Fruit fly (Drosophila melanogaster) whole organism, embryonic: ENCODE results near the gene CG14720.
A peak's percentile ranks its signal among the peaks of the same experiment; 100 is the strongest.

ENCODE experiments used
- Adf1 ChIP-seq: fragments of 200-800 bp; sonication (Bioruptor generic); IDR thresholded peaks from 2 replicates; pipeline ENCODE4 v1.3.6; 2022; ENCODE audit warnings: missing biosample characterization, missing genetic modification characterization
- CG10274 ChIP-seq: fragments of 200-800 bp; sonication (Bioruptor generic); optimal IDR thresholded peaks from 3 replicates; lab custom pipeline; 2017; ENCODE audit warnings: missing biosample characterization, mild to moderate bottlenecking, missing genetic modification characterization
- CG10654 ChIP-seq: fragments of 200-800 bp; sonication (Bioruptor generic); optimal IDR thresholded peaks from 2 replicates; lab custom pipeline; 2016; ENCODE audit warnings: missing biosample characterization, missing genetic modification characterization
- CG11560 ChIP-seq: fragments of 200-800 bp; sonication (Bioruptor generic); IDR thresholded peaks from 3 replicates; pipeline ENCODE4 v1.3.6; 2022; ENCODE audit warnings: missing biosample characterization, missing genetic modification characterization
- CG11696 ChIP-seq: fragments of 200-800 bp; sonication (Bioruptor generic); IDR thresholded peaks from 2 replicates; pipeline ENCODE4 v1.3.6; 2022; ENCODE audit warnings: missing biosample characterization, missing genetic modification characterization
- CG12391 ChIP-seq: fragments of 200-800 bp; sonication (Bioruptor generic); optimal IDR thresholded peaks from 3 replicates; lab custom pipeline; 2018; ENCODE audit warnings: missing biosample characterization, mild to moderate bottlenecking, missing genetic modification characterization, moderate library complexity
- CG13296 ChIP-seq: fragments of 200-800 bp; sonication (Bioruptor generic); optimal IDR thresholded peaks from 3 replicates; lab custom pipeline; 2018; ENCODE audit warnings: missing biosample characterization, mild to moderate bottlenecking, missing genetic modification characterization
- CG14667 ChIP-seq: fragments of 200-800 bp; sonication (Bioruptor generic); IDR thresholded peaks from 2 replicates; pipeline ENCODE4 v1.3.6; 2022; ENCODE audit warnings: missing biosample characterization, missing genetic modification characterization
- CG14965 ChIP-seq: fragments of 200-800 bp; sonication (Bioruptor generic); optimal IDR thresholded peaks from 2 replicates; lab custom pipeline; 2016; ENCODE audit warnings: missing biosample characterization, missing genetic modification characterization, borderline replicate concordance
- CG1647 ChIP-seq: fragments of 200-800 bp; sonication (Bioruptor generic); optimal IDR thresholded peaks from 3 replicates; lab custom pipeline; 2016; ENCODE audit warnings: missing biosample characterization, missing genetic modification characterization
- CG18764 ChIP-seq: fragments of 200-800 bp; sonication (Bioruptor generic); optimal IDR thresholded peaks from 3 replicates; lab custom pipeline; 2016; ENCODE audit warnings: missing biosample characterization, missing genetic modification characterization
- CG2202 ChIP-seq: fragments of 200-800 bp; sonication (Bioruptor generic); optimal IDR thresholded peaks from 2 replicates; lab custom pipeline; 2018; ENCODE audit warnings: missing biosample characterization, mild to moderate bottlenecking, missing genetic modification characterization
- CG30020 ChIP-seq: fragments of 200-800 bp; optimal IDR thresholded peaks from 2 replicates; lab custom pipeline; 2019; ENCODE audit warnings: missing biosample characterization, mild to moderate bottlenecking, missing genetic modification characterization, moderate library complexity
- CG3065 ChIP-seq: fragments of 200-800 bp; sonication (Bioruptor generic); optimal IDR thresholded peaks from 2 replicates; lab custom pipeline; 2016; ENCODE audit warnings: missing biosample characterization, missing genetic modification characterization
- CG3726 ChIP-seq: fragments of 200-800 bp; sonication (Bioruptor generic); IDR thresholded peaks from 3 replicates; pipeline ENCODE4, ENCODE4 v1.3.6; 2022; ENCODE audit warnings: missing biosample characterization, missing genetic modification characterization
- CG3847 ChIP-seq: fragments of 200-800 bp; sonication (Bioruptor generic); IDR thresholded peaks from 2 replicates; pipeline ENCODE4 v1.3.6; 2022; ENCODE audit warnings: missing biosample characterization, missing genetic modification characterization
- CG6791 ChIP-seq: fragments of 200-800 bp; sonication (Bioruptor generic); IDR thresholded peaks from 3 replicates; pipeline ENCODE4 v1.3.6; 2022; ENCODE audit warnings: missing biosample characterization, missing genetic modification characterization; ENCODE audit not compliant: partially characterized antibody
- CG7556 ChIP-seq: fragments of 200-800 bp; sonication (Bioruptor generic); optimal IDR thresholded peaks from 2 replicates; lab custom pipeline; 2017; ENCODE audit warnings: missing biosample characterization, mild to moderate bottlenecking, missing genetic modification characterization
- CG8359 ChIP-seq: fragments of 200-800 bp; sonication (Bioruptor generic); optimal IDR thresholded peaks from 2 replicates; lab custom pipeline; 2017; ENCODE audit warnings: missing biosample characterization, mild to moderate bottlenecking, missing genetic modification characterization, borderline replicate concordance
- CG8765 ChIP-seq: fragments of 200-800 bp; sonication (Bioruptor generic); IDR thresholded peaks from 2 replicates; pipeline ENCODE4 v1.3.6; 2022; ENCODE audit warnings: missing biosample characterization, missing genetic modification characterization
- Drgx ChIP-seq: fragments of 200-800 bp; sonication (Bioruptor generic); IDR thresholded peaks from 2 replicates; pipeline ENCODE4 v1.3.6; 2022; ENCODE audit warnings: missing biosample characterization, missing genetic modification characterization
- Fer1 ChIP-seq: fragments of 200-800 bp; sonication (Bioruptor generic); optimal IDR thresholded peaks from 2 replicates; lab custom pipeline; 2017; ENCODE audit warnings: missing biosample characterization, mild to moderate bottlenecking, missing genetic modification characterization
- H2.0 ChIP-seq: fragments of 200-800 bp; sonication (Bioruptor generic); IDR thresholded peaks from 2 replicates; pipeline ENCODE4 v1.3.6; 2022; ENCODE audit warnings: missing biosample characterization, missing genetic modification characterization
- HLH54F ChIP-seq: fragments of 200-800 bp; sonication (Bioruptor generic); optimal IDR thresholded peaks from 3 replicates; lab custom pipeline; 2016; ENCODE audit warnings: missing biosample characterization, missing genetic modification characterization
- Hey ChIP-seq: fragments of 200-800 bp; sonication (Bioruptor generic); optimal IDR thresholded peaks from 3 replicates; lab custom pipeline; 2018; ENCODE audit warnings: missing biosample characterization, mild to moderate bottlenecking, missing genetic modification characterization
- Hmr ChIP-seq: fragments of 200-800 bp; sonication (Bioruptor generic); optimal IDR thresholded peaks from 3 replicates; lab custom pipeline; 2017; ENCODE audit warnings: mild to moderate bottlenecking, missing biosample characterization, missing genetic modification reagents, missing genetic modification characterization
- Lhr ChIP-seq: fragments of 200-800 bp; sonication (Bioruptor generic); optimal IDR thresholded peaks from 3 replicates; lab custom pipeline; 2017; ENCODE audit warnings: mild to moderate bottlenecking, missing biosample characterization, missing genetic modification reagents, missing genetic modification characterization
- Nf-YB ChIP-seq: fragments of 200-800 bp; sonication (Bioruptor generic); optimal IDR thresholded peaks from 3 replicates; lab custom pipeline; 2019; ENCODE audit warnings: missing biosample characterization, mild to moderate bottlenecking, missing genetic modification characterization, moderate library complexity
- Sin3A ChIP-seq: fragments of >200 bp; optimal IDR thresholded peaks from 2 replicates; lab custom pipeline; 2018
- al ChIP-seq: fragments of 200-800 bp; sonication (Bioruptor generic); IDR thresholded peaks from 2 replicates; pipeline ENCODE4 v1.3.6; 2022; ENCODE audit warnings: missing biosample characterization, missing genetic modification characterization
- bcd ChIP-seq: fragments of 200-800 bp; sonication (Bioruptor generic); optimal IDR thresholded peaks from 2 replicates; lab custom pipeline; 2017; ENCODE audit warnings: missing biosample characterization, mild to moderate bottlenecking, missing genetic modification characterization
- crc ChIP-seq: fragments of 200-800 bp; sonication (Bioruptor generic); optimal IDR thresholded peaks from 2 replicates; lab custom pipeline; 2016; ENCODE audit warnings: missing biosample characterization, missing genetic modification characterization
- cwo ChIP-seq: fragments of 200-800 bp; sonication (Bioruptor generic); optimal IDR thresholded peaks from 3 replicates; lab custom pipeline; 2017; ENCODE audit warnings: missing biosample characterization, missing genetic modification characterization, mild to moderate bottlenecking, moderate library complexity, missing genetic modification reagents
- dimm ChIP-seq: fragments of 200-800 bp; sonication (Bioruptor generic); IDR thresholded peaks from 2 replicates; pipeline ENCODE4 v1.3.6; 2022; ENCODE audit warnings: missing biosample characterization, missing genetic modification characterization
- ftz-f1 ChIP-seq: fragments of 200-800 bp; sonication (Bioruptor generic); optimal IDR thresholded peaks from 2 replicates; lab custom pipeline; 2016; ENCODE audit warnings: missing biosample characterization, missing genetic modification characterization
- gce ChIP-seq: fragments of 200-800 bp; sonication (Bioruptor generic); IDR thresholded peaks from 3 replicates; pipeline ENCODE4 v1.3.6; 2022; ENCODE audit warnings: missing biosample characterization, missing genetic modification characterization
- gcm2 ChIP-seq: fragments of 200-800 bp; sonication (Bioruptor generic); optimal IDR thresholded peaks from 2 replicates; lab custom pipeline; 2016; ENCODE audit warnings: missing biosample characterization, missing genetic modification characterization
- gsb ChIP-seq: fragments of 200-800 bp; sonication (Bioruptor generic); IDR thresholded peaks from 2 replicates; pipeline ENCODE4 v1.3.6; 2022; ENCODE audit warnings: missing biosample characterization, missing genetic modification characterization
- h ChIP-seq: fragments of >200 bp; optimal IDR thresholded peaks from 2 replicates; lab custom pipeline; 2017
- ind ChIP-seq: fragments of 200-800 bp; sonication (Bioruptor generic); optimal IDR thresholded peaks from 3 replicates; lab custom pipeline; 2016; ENCODE audit warnings: missing biosample characterization, missing genetic modification characterization
- kah ChIP-seq: fragments of 200-800 bp; sonication (Bioruptor generic); optimal IDR thresholded peaks from 2 replicates; lab custom pipeline; 2018; ENCODE audit warnings: missing biosample characterization, mild to moderate bottlenecking, missing genetic modification characterization
- lilli ChIP-seq: fragments of 200-800 bp; sonication (Bioruptor generic); optimal IDR thresholded peaks from 3 replicates; lab custom pipeline; 2016; ENCODE audit warnings: missing biosample characterization, missing genetic modification characterization
- luna ChIP-seq: fragments of 200-800 bp; sonication (Bioruptor generic); optimal IDR thresholded peaks from 2 replicates; lab custom pipeline; 2016; ENCODE audit warnings: missing biosample characterization, missing genetic modification characterization
- org-1 ChIP-seq: fragments of 200-800 bp; sonication (Bioruptor generic); optimal IDR thresholded peaks from 2 replicates; lab custom pipeline; 2017; ENCODE audit warnings: missing biosample characterization, missing genetic modification characterization
- phol ChIP-seq: fragments of 200-800 bp; sonication (Bioruptor generic); optimal IDR thresholded peaks from 3 replicates; lab custom pipeline; 2018; ENCODE audit warnings: missing biosample characterization, mild to moderate bottlenecking, missing genetic modification characterization, moderate library complexity
- repo ChIP-seq: fragments of 200-800 bp; sonication (Bioruptor generic); optimal IDR thresholded peaks from 2 replicates; lab custom pipeline; 2016; ENCODE audit warnings: missing biosample characterization, missing genetic modification characterization
- slbo ChIP-seq: fragments of 200-800 bp; sonication (Bioruptor generic); IDR thresholded peaks from 2 replicates; pipeline ENCODE4 v1.3.6; 2022; ENCODE audit warnings: missing biosample characterization, missing genetic modification characterization
- slou ChIP-seq: fragments of 200-800 bp; sonication (Bioruptor generic); optimal IDR thresholded peaks from 3 replicates; lab custom pipeline; 2016; ENCODE audit warnings: missing biosample characterization, missing genetic modification characterization
- tin ChIP-seq: fragments of 200-800 bp; sonication (Bioruptor generic); optimal IDR thresholded peaks from 3 replicates; lab custom pipeline; 2016; ENCODE audit warnings: missing biosample characterization, missing genetic modification characterization
- tio ChIP-seq: fragments of 200-800 bp; sonication (Bioruptor generic); optimal IDR thresholded peaks from 2 replicates; lab custom pipeline; 2017; ENCODE audit warnings: missing biosample characterization, missing genetic modification characterization, inconsistent platforms
- tup ChIP-seq: fragments of 200-800 bp; sonication (Bioruptor generic); optimal IDR thresholded peaks from 2 replicates; lab custom pipeline; 2016; ENCODE audit warnings: missing biosample characterization, mild to moderate bottlenecking, missing genetic modification characterization, moderate library complexity
- wor ChIP-seq: fragments of 200-800 bp; sonication (Bioruptor generic); IDR thresholded peaks from 2 replicates; pipeline ENCODE4 v1.3.6; 2022; ENCODE audit warnings: missing biosample characterization, missing genetic modification characterization
- zfh1 ChIP-seq: fragments of 200-800 bp; sonication (Bioruptor generic); IDR thresholded peaks from 3 replicates; pipeline ENCODE4 v1.3.6; 2022; ENCODE audit warnings: missing biosample characterization, missing genetic modification characterization

The CG14720 gene

DNA sequence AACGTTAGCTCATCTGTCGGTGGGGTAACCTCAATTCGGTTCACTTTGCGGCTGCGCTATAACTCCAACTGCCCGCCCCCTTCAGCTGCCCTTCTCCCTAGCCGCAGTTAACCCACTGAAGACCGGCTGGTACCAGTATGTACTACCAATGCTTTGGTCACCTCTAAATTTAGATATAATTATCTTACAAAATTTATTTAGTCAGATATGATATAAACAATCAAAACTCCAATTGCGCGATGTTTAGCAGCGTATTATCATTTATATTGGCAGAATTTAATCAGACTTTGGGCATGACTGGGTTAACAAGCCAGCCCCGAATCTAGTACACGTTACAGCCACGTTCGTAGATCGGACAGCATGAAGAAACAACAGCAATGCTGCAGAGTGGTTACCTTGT lies 49.8 kb upstream of the CG14720 start (continued):
- TF ChIP-seq gcm2 (GFP tag; lab: Kevin White, UChicago), result peak; percentile 23
- no peak for TF ChIP-seq CG1647
- TF ChIP-seq org-1, result no peak
- no peak for TF ChIP-seq CG30020 (tag; lab: Kevin White, UChicago)
- TF ChIP-seq CG8765 (GFP tag; lab: Robert Waterston, UW), result no peak
- TF ChIP-seq gsb (GFP tag; lab: Robert Waterston, UW), result no peak
- TF ChIP-seq slou, result no peak
- no peak for TF ChIP-seq CG18764
- TF ChIP-seq CG6791, result no peak
- no peak for TF ChIP-seq CG14667 (GFP tag; lab: Robert Waterston, UW)
- no peak for TF ChIP-seq luna (GFP tag; lab: Kevin White, UChicago)
- TF ChIP-seq tin, result peak; percentile 2
- peak; percentile 5 for TF ChIP-seq Hmr
- no peak for TF ChIP-seq CG2202
- TF ChIP-seq CG3065 (GFP tag; lab: Kevin White, UChicago), result no peak
- TF ChIP-seq dimm (GFP tag; lab: Robert Waterston, UW), result peak; percentile 20; the same call in 1 of the 2 replicates
- peak; percentile 64 for TF ChIP-seq cwo (GFP tag; lab: Kevin White, UChicago)
- TF ChIP-seq Drgx (GFP tag; lab: Robert Waterston, UW), result peak; percentile 73
- TF ChIP-seq bcd, result peak; percentile 12
- no peak for TF ChIP-seq crc
- TF ChIP-seq slbo, result peak; percentile 21; the same call in 1 of the 2 replicates
- peak; percentile 51 for TF ChIP-seq CG13296
- TF ChIP-seq wor (GFP tag; lab: Robert Waterston, UW), result no peak
- TF ChIP-seq CG14965, result no peak
- no peak for TF ChIP-seq h (lab: Kevin White, UChicago)
- no peak for TF ChIP-seq tio
- TF ChIP-seq Fer1, result peak; percentile 70
- TF ChIP-seq H2.0, result peak; percentile 8; the same call in 1 of the 2 replicates
- TF ChIP-seq Hey, result no peak
- peak; percentile 44 for TF ChIP-seq CG7556 (GFP tag; lab: Kevin White, UChicago)
- no peak for TF ChIP-seq CG11560 (tag; lab: Robert Waterston, UW)
- no peak for TF ChIP-seq CG10274 (GFP tag; lab: Kevin White, UChicago)
- no peak for TF ChIP-seq repo (GFP tag; lab: Kevin White, UChicago)
- TF ChIP-seq CG11696 (GFP tag; lab: Robert Waterston, UW), result no peak
- TF ChIP-seq kah (GFP tag; lab: Kevin White, UChicago), result peak; percentile 56
- TF ChIP-seq Lhr, result no peak
- TF ChIP-seq gce (GFP tag; lab: Robert Waterston, UW), result no peak
- peak; percentile 59 for TF ChIP-seq CG12391
- TF ChIP-seq tup (GFP tag; lab: Kevin White, UChicago), result no peak
- no peak for TF ChIP-seq Adf1 (GFP tag; lab: Robert Waterston, UW)
- no peak for TF ChIP-seq CG8359
- peak; percentile 4 for TF ChIP-seq CG10654 (GFP tag; lab: Kevin White, UChicago)
- no peak for TF ChIP-seq CG3726
- peak; percentile 14 for TF ChIP-seq Nf-YB
- no peak for TF ChIP-seq al (GFP tag; lab: Robert Waterston, UW)
- peak; percentile 52 for TF ChIP-seq phol
- no peak for TF ChIP-seq CG3847 (GFP tag; lab: Robert Waterston, UW)
- no peak for TF ChIP-seq ftz-f1 (GFP tag; lab: Kevin White, UChicago)
- TF ChIP-seq ind, result peak; percentile 27
- no peak for TF ChIP-seq HLH54F (GFP tag; lab: Kevin White, UChicago)
- TF ChIP-seq Sin3A (lab: Kevin White, UChicago), result no peak
- TF ChIP-seq lilli (GFP tag; lab: Kevin White, UChicago), result no peak
- 0 out of 3 replicates have a peak, but pooled peaks have one; percentile 28 for TF ChIP-seq zfh1 (GFP tag; lab: Robert Waterston, UW)
